Worm (Caenorhabditis elegans): ENCODE results near the gene C08F8.3.

- TF ChIP-seq nhr-77 (tag; optimal IDR thresholded peaks at IDR 0.05) (no peak), lin-15B (tag; optimal IDR thresholded peaks at IDR 0.05) (no peak), nhr-237 (tag; optimal IDR thresholded peaks at IDR 0.05) (no peak), pha-4 (tag; optimal IDR thresholded peaks at IDR 0.05) (no peak), jun-1 (tag; optimal IDR thresholded peaks at IDR 0.05) (no peak), nhr-25 (tag; optimal IDR thresholded peaks at IDR 0.05) (no peak), nhr-23 (tag; optimal IDR thresholded peaks at IDR 0.05) (no peak), ama-1 (optimal IDR thresholded peaks at IDR 0.05) (no peak), tbx-2 (tag; optimal IDR thresholded peaks at IDR 0.05) (no peak)
Observed at ce11 chrIV:11126028-11126427, 28.8 kb upstream of the C08F8.3 start.

Data from whole organism, L3 larva.